Worm (Caenorhabditis elegans) whole organism, midembryonic: Measurements from ENCODE around the gene crn-3.

Experiments used
- flt-1 ChIP-seq: fragments of 200-800 bp; sonication (Bioruptor generic); IDR thresholded peaks from 2 replicates; pipeline ENCODE4 v1.3.6; 2022; ENCODE audit warnings: missing genetic modification characterization, missing compliant biosample characterization
- klf-2 ChIP-seq: fragments of 200-800 bp; sonication (Bioruptor generic); conservative IDR thresholded peaks from 2 replicates; pipeline ENCODE4 v1.3.6; 2022; ENCODE audit warnings: missing genetic modification reagents, missing genetic modification characterization, missing compliant biosample characterization
- tab-1 ChIP-seq: fragments of 200-800 bp; sonication (Bioruptor generic); IDR thresholded peaks from 2 replicates; pipeline ENCODE4 v1.3.6; 2022; ENCODE audit warnings: missing genetic modification characterization, missing compliant biosample characterization
- ztf-29 ChIP-seq: fragments of 200-800 bp; sonication (Bioruptor generic); IDR thresholded peaks from 2 replicates; pipeline ENCODE4 v1.3.6; 2022; ENCODE audit warnings: missing genetic modification reagents, missing genetic modification characterization, missing compliant biosample characterization

ce11 chrII:10557206-10557574 is 30.7 kb upstream of the crn-3 start:
- no peak for TF ChIP-seq ztf-29
- no peak for TF ChIP-seq klf-2 (GFP tag; lab: Robert Waterston, UW)
- no peak for TF ChIP-seq flt-1
- TF ChIP-seq tab-1 (GFP tag; lab: Robert Waterston, UW) = no peak
